Worm (Caenorhabditis elegans) whole organism, L4/young adult: Measurements from ENCODE around the gene C45G9.14.

Experiments used
- W03F9.2 ChIP-seq: fragments of 150-350 bp; optimal IDR thresholded peaks from 2 replicates; lab custom pipeline; 2014; ENCODE audit warnings: missing biosample characterization, missing genetic modification characterization
- dao-5 ChIP-seq: sonication (generic microtip); optimal IDR thresholded peaks from 2 replicates; lab custom pipeline; 2016; ENCODE audit warnings: missing genotype, missing genetic modification characterization, moderate library complexity, missing compliant biosample characterization
- him-1 ChIP-seq: sonication (generic microtip); optimal IDR thresholded peaks from 2 replicates; lab custom pipeline; 2016; ENCODE audit warnings: missing genotype, missing genetic modification reagents, missing genetic modification characterization, missing compliant biosample characterization

ce11 chrIII:5020924-5021323, 23.9 kb upstream of the C45G9.14 start, which contains the start of gene mdt-11:
- no peak for TF ChIP-seq him-1
- TF ChIP-seq dao-5 (tag; lab: Kevin White, UChicago), result no peak
- no peak for TF ChIP-seq W03F9.2 (tag; lab: Kevin White, UChicago)
